Worm (Caenorhabditis elegans): ENCODE measurements around the gene R74.8.

DNA sequence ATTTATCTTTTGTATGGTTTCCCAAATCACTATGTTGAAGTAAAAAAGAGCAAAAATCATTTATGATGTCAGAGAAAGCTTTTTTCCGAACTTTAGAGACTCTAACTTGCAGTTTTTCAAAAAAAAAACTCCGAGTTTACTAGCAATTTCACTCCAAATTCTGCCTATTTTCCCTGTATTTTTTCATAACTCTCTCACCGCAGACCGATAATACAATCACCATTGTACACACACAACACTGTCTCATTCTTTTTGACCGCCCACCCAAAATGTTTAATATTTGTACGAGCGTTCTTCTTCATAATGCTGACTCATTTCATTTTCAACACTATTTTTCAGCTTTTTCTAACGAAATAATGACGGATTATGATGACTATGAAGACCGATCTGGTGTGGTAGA is 22.8 kb downstream of the R74.8 start, which contains the start of gene F43C1.5:
- TF ChIP-seq flt-1 (GFP tag; IDR thresholded peaks at IDR 0.05) (no peak), med-1 (GFP tag; optimal IDR thresholded peaks at IDR 0.05; ENCODE audit: insufficient read depth) (no peak), ref-1 (GFP tag; conservative IDR thresholded peaks at IDR 0.05) (no peak), T22C8.4 (GFP tag; IDR thresholded peaks at IDR 0.05) (no peak), klf-2 (GFP tag; conservative IDR thresholded peaks at IDR 0.05) (no peak), ztf-23 (GFP tag; IDR thresholded peaks at IDR 0.05) (no peak)
